Worm (Caenorhabditis elegans): ENCODE data around the gene C27A7.8.

C27A7.8 gene

ce11 chrV:12152857-12153256 is at the start of gene C27A7.8:
Gene C27A7.8 (plus strand): TSS chrV:12153157.
- TF ChIP-seq ref-1 (GFP tag; conservative IDR thresholded peaks at IDR 0.05) (no peak), ztf-29 (GFP tag; IDR thresholded peaks at IDR 0.05) (no peak), flt-1 (GFP tag; IDR thresholded peaks at IDR 0.05) (no peak), cog-1 (tag; optimal IDR thresholded peaks at IDR 0.05) (no peak), med-1 (GFP tag; optimal IDR thresholded peaks at IDR 0.05; ENCODE audit: insufficient read depth) (no peak), ztf-23 (GFP tag; IDR thresholded peaks at IDR 0.05) (no peak), tab-1 (GFP tag; IDR thresholded peaks at IDR 0.05) (no peak), klf-2 (GFP tag; conservative IDR thresholded peaks at IDR 0.05) (no peak), T22C8.4 (GFP tag; IDR thresholded peaks at IDR 0.05) (no peak)

ce11 chrV:12103920-12104319 is 49.0 kb upstream of the C27A7.8 start, which contains the start of gene nhr-153:
Gene nhr-153 (plus strand): TSS chrV:12104220.
- no peak for TF ChIP-seq tab-1 (GFP tag; IDR thresholded peaks at IDR 0.05)
- TF ChIP-seq T22C8.4 (GFP tag; IDR thresholded peaks at IDR 0.05) = no peak
- TF ChIP-seq ztf-29 (GFP tag; IDR thresholded peaks at IDR 0.05) = no peak
- no peak for TF ChIP-seq med-1 (GFP tag; optimal IDR thresholded peaks at IDR 0.05; ENCODE audit: insufficient read depth)
- TF ChIP-seq klf-2 (GFP tag; conservative IDR thresholded peaks at IDR 0.05) = no peak
- TF ChIP-seq flt-1 (GFP tag; IDR thresholded peaks at IDR 0.05) = no peak
- no peak for TF ChIP-seq cog-1 (tag; optimal IDR thresholded peaks at IDR 0.05)
- no peak for TF ChIP-seq ztf-23 (GFP tag; IDR thresholded peaks at IDR 0.05)
- no peak for TF ChIP-seq ref-1 (GFP tag; conservative IDR thresholded peaks at IDR 0.05)

DNA sequence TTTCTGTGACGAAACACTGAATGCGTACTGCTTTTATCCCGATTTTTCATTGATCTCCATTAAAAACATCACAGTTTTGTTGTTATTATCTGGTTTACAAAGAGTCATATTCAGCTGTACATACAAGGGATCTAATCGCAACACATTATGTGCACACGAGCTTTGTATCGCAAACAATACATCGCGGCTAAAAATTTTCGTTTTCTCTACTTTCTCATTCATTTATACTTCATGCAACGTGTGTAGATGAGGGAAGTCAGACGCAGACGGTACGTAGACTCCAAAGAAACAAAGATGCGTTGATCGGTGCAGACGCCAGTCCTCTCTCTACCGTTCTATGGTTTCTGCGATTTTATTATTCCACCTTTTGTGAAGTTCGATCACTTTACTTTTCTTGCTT is 46.1 kb upstream of the C27A7.8 start, which contains the start of gene nhr-136:
Gene nhr-136, plus strand, starts transcription at position 301 of the 400 bp plus-strand sequence.
- TF ChIP-seq ref-1 (GFP tag; conservative IDR thresholded peaks at IDR 0.05) (no peak), klf-2 (GFP tag; conservative IDR thresholded peaks at IDR 0.05) (no peak), ztf-29 (GFP tag; IDR thresholded peaks at IDR 0.05) (no peak), ztf-23 (GFP tag; IDR thresholded peaks at IDR 0.05) (no peak), med-1 (GFP tag; optimal IDR thresholded peaks at IDR 0.05; ENCODE audit: insufficient read depth) (no peak), flt-1 (GFP tag; IDR thresholded peaks at IDR 0.05) (no peak), tab-1 (GFP tag; IDR thresholded peaks at IDR 0.05) (no peak), T22C8.4 (GFP tag; IDR thresholded peaks at IDR 0.05) (no peak)

DNA sequence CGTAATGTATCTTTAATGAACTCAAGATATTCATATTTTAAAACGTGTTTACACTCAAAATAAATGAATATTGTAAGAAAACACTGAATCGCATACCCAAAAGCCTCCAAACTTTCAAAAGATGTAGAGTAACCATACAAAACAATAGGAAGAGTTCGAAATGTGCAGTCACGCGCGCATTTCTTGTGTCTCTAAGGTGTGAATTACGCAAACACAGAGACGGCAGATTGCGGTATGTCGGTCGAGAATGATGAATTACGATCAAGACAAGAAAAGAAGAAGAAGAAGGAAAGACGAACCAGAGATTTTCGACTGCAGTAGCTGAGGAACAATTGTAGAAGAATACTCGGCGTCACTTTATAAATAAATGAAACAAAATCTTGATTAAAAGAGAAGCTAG is 41.5 kb upstream of the C27A7.8 start, which contains the start of gene lhpp-1:
Gene lhpp-1, minus strand, starts transcription at position 354 of the 400 bp plus-strand sequence.
- no peak for TF ChIP-seq med-1 (GFP tag; optimal IDR thresholded peaks at IDR 0.05; ENCODE audit: insufficient read depth)
- no peak for TF ChIP-seq flt-1 (GFP tag; IDR thresholded peaks at IDR 0.05)
- no peak for TF ChIP-seq klf-2 (GFP tag; conservative IDR thresholded peaks at IDR 0.05)
- no peak for TF ChIP-seq T22C8.4 (GFP tag; IDR thresholded peaks at IDR 0.05)
- no peak for TF ChIP-seq ztf-23 (GFP tag; IDR thresholded peaks at IDR 0.05)
- TF ChIP-seq tab-1 (GFP tag; IDR thresholded peaks at IDR 0.05) = no peak
- no peak for TF ChIP-seq ztf-29 (GFP tag; IDR thresholded peaks at IDR 0.05)
- TF ChIP-seq cog-1 (tag; optimal IDR thresholded peaks at IDR 0.05) = no peak
- TF ChIP-seq ref-1 (GFP tag; conservative IDR thresholded peaks at IDR 0.05) = no peak

- TF ChIP-seq ztf-29 (GFP tag; IDR thresholded peaks at IDR 0.05) (no peak), med-1 (GFP tag; optimal IDR thresholded peaks at IDR 0.05; ENCODE audit: insufficient read depth) (no peak), ztf-23 (GFP tag; IDR thresholded peaks at IDR 0.05) (no peak), tab-1 (GFP tag; IDR thresholded peaks at IDR 0.05) (no peak), flt-1 (GFP tag; IDR thresholded peaks at IDR 0.05) (no peak)
These were observed 39.2 kb upstream of the C27A7.8 start for ce11 chrV:12113726-12114125.

DNA sequence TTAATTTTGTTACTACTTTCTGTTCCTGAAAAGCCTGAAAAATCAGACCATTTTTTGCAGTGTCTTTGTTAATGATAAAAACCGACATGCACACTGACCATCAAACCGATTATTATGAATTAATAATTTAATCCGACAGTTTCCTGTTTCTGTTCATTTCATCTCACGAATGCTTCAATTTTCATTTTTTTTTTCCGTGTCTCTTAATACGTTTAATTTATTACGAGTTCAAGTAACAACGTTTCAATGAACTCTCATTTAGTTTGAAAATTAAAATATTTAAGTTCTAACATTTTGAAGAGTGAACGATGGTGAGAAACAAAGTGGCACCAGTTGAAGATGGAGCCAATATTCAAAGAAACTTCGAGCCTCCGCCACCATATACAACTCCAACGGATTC is 38.3 kb upstream of the C27A7.8 start, which contains the start of gene spin-1:
Gene spin-1, plus strand, starts transcription at position 301 of the 400 bp plus-strand sequence.
- TF ChIP-seq T22C8.4 (GFP tag; IDR thresholded peaks at IDR 0.05) (no peak), cog-1 (tag; optimal IDR thresholded peaks at IDR 0.05) (no peak), ztf-23 (GFP tag; IDR thresholded peaks at IDR 0.05) (no peak)

ce11 chrV:12115150-12115549 is 37.8 kb upstream of the C27A7.8 start:
- no peak for TF ChIP-seq med-1 (GFP tag; optimal IDR thresholded peaks at IDR 0.05; ENCODE audit: insufficient read depth)
- no peak for TF ChIP-seq klf-2 (GFP tag; conservative IDR thresholded peaks at IDR 0.05)
- TF ChIP-seq ref-1 (GFP tag; conservative IDR thresholded peaks at IDR 0.05) = no peak
- TF ChIP-seq ztf-23 (GFP tag; IDR thresholded peaks at IDR 0.05) = no peak
- TF ChIP-seq flt-1 (GFP tag; IDR thresholded peaks at IDR 0.05) = no peak
- no peak for TF ChIP-seq cog-1 (tag; optimal IDR thresholded peaks at IDR 0.05)
- TF ChIP-seq T22C8.4 (GFP tag; IDR thresholded peaks at IDR 0.05) = no peak
- TF ChIP-seq tab-1 (GFP tag; IDR thresholded peaks at IDR 0.05) = no peak
- TF ChIP-seq ztf-29 (GFP tag; IDR thresholded peaks at IDR 0.05) = no peak

- TF ChIP-seq T22C8.4 (GFP tag; IDR thresholded peaks at IDR 0.05) (no peak), ref-1 (GFP tag; conservative IDR thresholded peaks at IDR 0.05) (no peak), tab-1 (GFP tag; IDR thresholded peaks at IDR 0.05) (no peak), ztf-29 (GFP tag; IDR thresholded peaks at IDR 0.05) (no peak), klf-2 (GFP tag; conservative IDR thresholded peaks at IDR 0.05) (no peak), flt-1 (GFP tag; IDR thresholded peaks at IDR 0.05) (no peak), cog-1 (tag; optimal IDR thresholded peaks at IDR 0.05) (no peak), ztf-23 (GFP tag; IDR thresholded peaks at IDR 0.05) (no peak), med-1 (GFP tag; optimal IDR thresholded peaks at IDR 0.05; ENCODE audit: insufficient read depth) (no peak)
These were observed 35.3 kb upstream of the C27A7.8 start, which contains the start of gene C13C4.8 for ce11 chrV:12117567-12118053. Gene C13C4.8 (plus strand): TSS chrV:12118003.

DNA sequence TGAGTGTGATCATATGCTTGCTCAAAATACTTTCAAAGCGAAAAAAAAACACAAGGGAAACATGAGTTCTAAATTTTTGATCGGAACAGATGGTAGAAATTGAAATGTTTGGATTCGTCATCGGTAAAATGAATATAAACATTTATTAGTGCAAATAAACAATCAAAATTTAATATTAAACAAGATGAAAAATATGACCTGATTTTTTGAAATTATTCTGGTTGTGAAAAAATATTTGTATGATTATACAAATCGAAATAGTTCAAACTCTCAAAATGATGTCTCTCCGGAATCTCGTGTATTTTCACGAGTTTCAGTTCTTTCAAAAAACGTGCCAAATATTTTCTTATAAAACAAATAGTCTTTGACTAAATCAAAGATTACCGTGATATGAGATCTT is 32.6 kb upstream of the C27A7.8 start, which contains the start of gene C13C4.7:
Gene C13C4.7, minus strand, starts transcription at position 101 of the 400 bp plus-strand sequence.
- no peak for TF ChIP-seq cog-1 (tag; optimal IDR thresholded peaks at IDR 0.05)
- TF ChIP-seq ztf-29 (GFP tag; IDR thresholded peaks at IDR 0.05) = no peak
- no peak for TF ChIP-seq T22C8.4 (GFP tag; IDR thresholded peaks at IDR 0.05)
- no peak for TF ChIP-seq klf-2 (GFP tag; conservative IDR thresholded peaks at IDR 0.05)
- TF ChIP-seq ztf-23 (GFP tag; IDR thresholded peaks at IDR 0.05) = no peak
- no peak for TF ChIP-seq ref-1 (GFP tag; conservative IDR thresholded peaks at IDR 0.05)
- no peak for TF ChIP-seq flt-1 (GFP tag; IDR thresholded peaks at IDR 0.05)

DNA sequence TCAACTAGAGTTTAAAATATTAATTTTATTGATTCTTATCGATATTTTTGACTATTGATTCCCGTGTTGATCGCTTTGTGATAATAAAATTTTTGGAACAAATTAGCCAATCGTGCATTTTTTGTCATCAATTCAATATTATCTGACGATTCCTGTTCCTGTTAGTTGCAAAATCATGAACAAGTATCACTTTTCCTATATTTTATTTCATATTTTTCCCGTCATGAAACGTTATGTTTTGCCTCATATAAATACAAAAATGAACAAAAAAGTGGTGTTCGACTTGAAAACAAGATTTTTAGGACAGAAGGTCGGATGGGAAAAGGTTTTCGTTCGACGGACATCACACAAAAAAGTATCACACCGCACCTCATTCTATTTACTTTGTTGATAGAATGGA is 31.7 kb upstream of the C27A7.8 start, which contains the start of gene C13C4.6:
Gene C13C4.6, plus strand, starts transcription at position 301 of the 400 bp plus-strand sequence.
- no peak for TF ChIP-seq med-1 (GFP tag; optimal IDR thresholded peaks at IDR 0.05; ENCODE audit: insufficient read depth)

Measured in whole organism, midembryonic.